Worm (Caenorhabditis elegans): ENCODE measurements around the gene Y110A2AL.6.
A peak's percentile ranks its signal among the peaks of the same experiment; 100 is the strongest.

Y110A2AL.6 gene

ce11 chrII:2853767-2854166 is 12.3 kb upstream of the Y110A2AL.6 start:
- TF ChIP-seq Y22D7AL.16 (tag; optimal IDR thresholded peaks at IDR 0.05) (no peak), ceh-48 (tag; optimal IDR thresholded peaks at IDR 0.05) (no peak), pha-4 (tag; optimal IDR thresholded peaks at IDR 0.05) (no peak), ceh-2 (tag; optimal IDR thresholded peaks at IDR 0.05) (no peak), hlh-30 (tag; optimal IDR thresholded peaks at IDR 0.05; ENCODE audit: insufficient read depth) (no peak), unc-42 (tag; optimal IDR thresholded peaks at IDR 0.05) (no peak), ets-4 (tag; optimal IDR thresholded peaks at IDR 0.05) (no peak), pag-3 (tag; optimal IDR thresholded peaks at IDR 0.05; ENCODE audit: borderline replicate concordance) (no peak), ama-1 (optimal IDR thresholded peaks at IDR 0.05) (no peak), ceh-19 (GFP tag; optimal IDR thresholded peaks at IDR 0.05) (no peak), hlh-15 (tag; optimal IDR thresholded peaks at IDR 0.05) (no peak), madf-2 (tag; optimal IDR thresholded peaks at IDR 0.05) (no peak), C38D4.7 (GFP tag; optimal IDR thresholded peaks at IDR 0.05) (no peak)

ce11 chrII:2852493-2852892 is 11.1 kb upstream of the Y110A2AL.6 start, which contains the start of gene ptc-3:
ptc-3 (minus strand) TSS chrII:2852593.
- no peak for TF ChIP-seq pat-9 (tag; optimal IDR thresholded peaks at IDR 0.05)
- no peak for TF ChIP-seq zip-5 (tag; optimal IDR thresholded peaks at IDR 0.05)
- TF ChIP-seq tbx-2 (tag; optimal IDR thresholded peaks at IDR 0.05): no peak
- TF ChIP-seq lin-11 (tag; optimal IDR thresholded peaks at IDR 0.05): no peak
- no peak for TF ChIP-seq fkh-10 (GFP tag; optimal IDR thresholded peaks at IDR 0.05)
- no peak for TF ChIP-seq nhr-11 (tag; optimal IDR thresholded peaks at IDR 0.05)
- TF ChIP-seq Y22D7AL.16 (tag; optimal IDR thresholded peaks at IDR 0.05): no peak

ce11 chrII:2846552-2846951 is 5.1 kb upstream of the Y110A2AL.6 start:
- TF ChIP-seq dve-1 (tag; optimal IDR thresholded peaks at IDR 0.05) (peak; percentile 94), ahr-1 (tag; optimal IDR thresholded peaks at IDR 0.05) (no peak)

ce11 chrII:2845674-2846073 is 4.2 kb upstream of the Y110A2AL.6 start:
- TF ChIP-seq dmd-4 (tag; optimal IDR thresholded peaks at IDR 0.05; ENCODE audit: borderline replicate concordance) (no peak), fax-1 (tag; optimal IDR thresholded peaks at IDR 0.05) (no peak), pha-4 (tag; optimal IDR thresholded peaks at IDR 0.05) (no peak), ttx-3 (tag; optimal IDR thresholded peaks at IDR 0.05) (no peak), C08G9.2 (tag; optimal IDR thresholded peaks at IDR 0.05) (no peak), mec-3 (tag; optimal IDR thresholded peaks at IDR 0.05; ENCODE audit: borderline replicate concordance) (no peak), hlh-8 (tag; optimal IDR thresholded peaks at IDR 0.05) (no peak), lin-11 (tag; optimal IDR thresholded peaks at IDR 0.05) (no peak), ceh-19 (GFP tag; optimal IDR thresholded peaks at IDR 0.05) (no peak), ceh-22 (tag; optimal IDR thresholded peaks at IDR 0.05) (no peak), elt-2 (tag; optimal IDR thresholded peaks at IDR 0.05) (no peak), fkh-6 (tag; optimal IDR thresholded peaks at IDR 0.05) (no peak), hlh-30 (tag; optimal IDR thresholded peaks at IDR 0.05; ENCODE audit: insufficient read depth) (no peak), pax-1 (tag; optimal IDR thresholded peaks at IDR 0.05) (no peak), pha-2 (tag; optimal IDR thresholded peaks at IDR 0.05) (no peak), eyg-1 (tag; optimal IDR thresholded peaks at IDR 0.05) (no peak), tbx-2 (tag; optimal IDR thresholded peaks at IDR 0.05) (no peak), sdc-2 (tag; optimal IDR thresholded peaks at IDR 0.05) (no peak), nhr-232 (tag; optimal IDR thresholded peaks at IDR 0.05) (no peak), ceh-30 (tag; optimal IDR thresholded peaks at IDR 0.05) (no peak)

ce11 chrII:2843088-2843487 is 1.7 kb upstream of the Y110A2AL.6 start, which contains the start of gene Y110A2AL.7:
Y110A2AL.7 (minus strand) TSS chrII:2843188.
- TF ChIP-seq sdc-2 (tag; optimal IDR thresholded peaks at IDR 0.05) (no peak), K09A11.1 (tag; optimal IDR thresholded peaks at IDR 0.05; ENCODE audit: insufficient read depth) (no peak), ama-1 (optimal IDR thresholded peaks at IDR 0.05) (no peak), F13H6.1 (tag; optimal IDR thresholded peaks at IDR 0.05) (no peak), C08G9.2 (tag; optimal IDR thresholded peaks at IDR 0.05) (no peak), C38D4.7 (GFP tag; optimal IDR thresholded peaks at IDR 0.05) (no peak), eyg-1 (tag; optimal IDR thresholded peaks at IDR 0.05) (no peak), pqm-1 (tag; optimal IDR thresholded peaks at IDR 0.05) (no peak), ceh-14 (tag; optimal IDR thresholded peaks at IDR 0.05) (no peak), hlh-13 (GFP tag; optimal IDR thresholded peaks at IDR 0.05) (no peak), lim-6 (tag; optimal IDR thresholded peaks at IDR 0.05) (no peak), mec-3 (tag; optimal IDR thresholded peaks at IDR 0.05; ENCODE audit: borderline replicate concordance) (no peak), unc-3 (GFP tag; conservative IDR thresholded peaks at IDR 0.05) (no peak), unc-3 (tag; optimal IDR thresholded peaks at IDR 0.05) (no peak), pha-2 (tag; optimal IDR thresholded peaks at IDR 0.05) (no peak), ceh-6 (GFP tag; optimal IDR thresholded peaks at IDR 0.05) (no peak), ceh-9 (tag; optimal IDR thresholded peaks at IDR 0.05) (no peak), ceh-22 (tag; optimal IDR thresholded peaks at IDR 0.05) (no peak), ceh-24 (tag; optimal IDR thresholded peaks at IDR 0.05) (no peak)

Measured in whole organism, late embryonic.